Fruit fly (Drosophila melanogaster) whole organism, embryonic: ENCODE measurements around the gene MRG15.
A peak's percentile ranks its signal among the peaks of the same experiment; 100 is the strongest.

Source experiments
- Atf3 ChIP-seq: fragments of 200-800 bp; sonication (Bioruptor generic); optimal IDR thresholded peaks from 3 replicates; lab custom pipeline; 2016; ENCODE audit warnings: missing biosample characterization, missing genetic modification characterization
- Bdp1 ChIP-seq: fragments of 200-800 bp; sonication (Bioruptor generic); optimal IDR thresholded peaks from 3 replicates; lab custom pipeline; 2016; ENCODE audit warnings: missing biosample characterization, missing genetic modification characterization
- C15 ChIP-seq: fragments of 200-800 bp; sonication (Bioruptor generic); IDR thresholded peaks from 3 replicates; pipeline ENCODE4 v1.3.6; 2022; ENCODE audit warnings: missing biosample characterization, missing genetic modification characterization
- CG10274 ChIP-seq: fragments of 200-800 bp; sonication (Bioruptor generic); optimal IDR thresholded peaks from 3 replicates; lab custom pipeline; 2017; ENCODE audit warnings: missing biosample characterization, mild to moderate bottlenecking, missing genetic modification characterization
- CG10321 ChIP-seq: fragments of 200-800 bp; sonication (Bioruptor generic); IDR thresholded peaks from 2 replicates; pipeline ENCODE4 v1.3.6; 2022; ENCODE audit warnings: missing biosample characterization, missing genetic modification characterization
- CG11504 ChIP-seq: fragments of 200-800 bp; sonication (Bioruptor generic); optimal IDR thresholded peaks from 3 replicates; lab custom pipeline; 2019; ENCODE audit warnings: missing biosample characterization, mild to moderate bottlenecking, missing genetic modification characterization, moderate library complexity
- CG12299 ChIP-seq: fragments of 200-800 bp; sonication (Bioruptor generic); optimal IDR thresholded peaks from 2 replicates; lab custom pipeline; 2018; ENCODE audit warnings: missing biosample characterization, mild to moderate bottlenecking, missing genetic modification characterization
- CG13287 ChIP-seq: fragments of 200-800 bp; sonication (Bioruptor generic); IDR thresholded peaks from 2 replicates; pipeline ENCODE4 v1.3.6; 2022; ENCODE audit warnings: missing biosample characterization, missing genetic modification characterization; ENCODE audit not compliant: partially characterized antibody
- CG13424 ChIP-seq: fragments of 200-800 bp; sonication (Bioruptor generic); optimal IDR thresholded peaks from 2 replicates; lab custom pipeline; 2019; ENCODE audit warnings: missing biosample characterization, mild to moderate bottlenecking, missing genetic modification characterization, moderate library complexity
- CG1832 ChIP-seq: fragments of 200-800 bp; sonication (Bioruptor generic); optimal IDR thresholded peaks from 2 replicates; lab custom pipeline; 2017; ENCODE audit warnings: missing biosample characterization, mild to moderate bottlenecking, missing genetic modification characterization, inconsistent platforms
- CG2889 ChIP-seq: fragments of 200-800 bp; sonication (Bioruptor generic); IDR thresholded peaks from 3 replicates; pipeline ENCODE4 v1.3.6; 2022; ENCODE audit warnings: missing biosample characterization, missing genetic modification characterization
- CG31441 ChIP-seq: fragments of 200-800 bp; sonication (Bioruptor generic); IDR thresholded peaks from 2 replicates; pipeline ENCODE4 v1.3.6; 2022; ENCODE audit warnings: missing biosample characterization, missing genetic modification characterization
- CG5245 ChIP-seq: fragments of 200-800 bp; sonication (Bioruptor generic); optimal IDR thresholded peaks from 3 replicates; lab custom pipeline; 2016; ENCODE audit warnings: missing biosample characterization, missing genetic modification characterization
- CG6654 ChIP-seq: fragments of 200-800 bp; sonication (Bioruptor generic); optimal IDR thresholded peaks from 2 replicates; lab custom pipeline; 2017; ENCODE audit warnings: missing biosample characterization, mild to moderate bottlenecking, missing genetic modification characterization
- CG7556 ChIP-seq: fragments of 200-800 bp; sonication (Bioruptor generic); optimal IDR thresholded peaks from 2 replicates; lab custom pipeline; 2017; ENCODE audit warnings: missing biosample characterization, mild to moderate bottlenecking, missing genetic modification characterization
- CG7786 ChIP-seq: fragments of 200-800 bp; sonication (Bioruptor generic); optimal IDR thresholded peaks from 2 replicates; lab custom pipeline; 2016; ENCODE audit warnings: missing biosample characterization, missing genetic modification characterization
- CG9609 ChIP-seq: fragments of 200-800 bp; sonication (Bioruptor generic); optimal IDR thresholded peaks from 3 replicates; lab custom pipeline; 2016; ENCODE audit warnings: missing biosample characterization, missing genetic modification characterization
- CG9727 ChIP-seq: fragments of 200-800 bp; sonication (Bioruptor generic); optimal IDR thresholded peaks from 3 replicates; lab custom pipeline; 2017; ENCODE audit warnings: missing biosample characterization, mild to moderate bottlenecking, missing genetic modification characterization
- D ChIP-seq, 2 experiments: fragments of 200-800 bp in 1 of 2; fragments of >200 bp in 1 of 2; sonication (Bioruptor generic) in 1 of 2; optimal IDR thresholded peaks; 2 replicates in 1 of 2; 3 replicates in 1 of 2; lab custom pipeline; 2017; ENCODE audit warnings: mild to moderate bottlenecking in 1 of 2, missing biosample characterization in 1 of 2, missing genetic modification characterization in 1 of 2, missing genetic modification reagents in 1 of 2
- D19A ChIP-seq: fragments of 200-800 bp; optimal IDR thresholded peaks from 3 replicates; lab custom pipeline; 2019; ENCODE audit warnings: missing biosample characterization, mild to moderate bottlenecking, missing genetic modification characterization, moderate library complexity
- Dll ChIP-seq: fragments of 200-800 bp; sonication (Bioruptor generic); IDR thresholded peaks from 4 replicates; pipeline ENCODE4 v1.3.6; 2022; ENCODE audit warnings: missing biosample characterization, missing genetic modification characterization; ENCODE audit not compliant: partially characterized antibody
- Dp ChIP-seq: fragments of 200-800 bp; sonication (Bioruptor generic); optimal IDR thresholded peaks from 2 replicates; lab custom pipeline; 2018; ENCODE audit warnings: missing biosample characterization, mild to moderate bottlenecking, missing genetic modification characterization, moderate library complexity
- NfI ChIP-seq: fragments of 200-800 bp; sonication (Bioruptor generic); optimal IDR thresholded peaks from 3 replicates; lab custom pipeline; 2018; ENCODE audit warnings: missing biosample characterization, mild to moderate bottlenecking, missing genetic modification characterization, moderate library complexity
- Sry-δ ChIP-seq: fragments of 200-800 bp; sonication (Bioruptor generic); optimal IDR thresholded peaks from 2 replicates; lab custom pipeline; 2016; ENCODE audit warnings: missing biosample characterization, missing genetic modification characterization
- Trl ChIP-seq, 3 experiments: fragments of >200 bp in 2 of 3; fragments of 200-800 bp in 1 of 3; sonication (Bioruptor generic) in 1 of 3; optimal IDR thresholded peaks; 2 replicates in 1 of 3; 3 replicates in 2 of 3; lab custom pipeline; 2016 to 2017; ENCODE audit warnings: missing biosample characterization in 1 of 3, missing genetic modification characterization in 1 of 3
- al ChIP-seq: fragments of 200-800 bp; sonication (Bioruptor generic); IDR thresholded peaks from 2 replicates; pipeline ENCODE4 v1.3.6; 2022; ENCODE audit warnings: missing biosample characterization, missing genetic modification characterization
- bcd ChIP-seq: fragments of 200-800 bp; sonication (Bioruptor generic); optimal IDR thresholded peaks from 2 replicates; lab custom pipeline; 2017; ENCODE audit warnings: missing biosample characterization, mild to moderate bottlenecking, missing genetic modification characterization
- caup ChIP-seq: fragments of 200-800 bp; sonication (Bioruptor generic); optimal IDR thresholded peaks from 3 replicates; lab custom pipeline; 2017; ENCODE audit warnings: missing biosample characterization, mild to moderate bottlenecking, missing genetic modification characterization, moderate library complexity; ENCODE audit not compliant: severe bottlenecking
- chm ChIP-seq: fragments of 200-800 bp; sonication (Bioruptor generic); IDR thresholded peaks from 2 replicates; pipeline ENCODE4 v1.3.6; 2022; ENCODE audit warnings: missing biosample characterization, missing genetic modification characterization
- ci ChIP-seq: fragments of 200-800 bp; sonication (Bioruptor generic); IDR thresholded peaks from 3 replicates; pipeline ENCODE4 v1.3.6; 2022; ENCODE audit warnings: missing biosample characterization, missing genetic modification characterization
- dati ChIP-seq: fragments of 200-800 bp; sonication (Bioruptor generic); IDR thresholded peaks from 2 replicates; pipeline ENCODE4 v1.3.6; 2022; ENCODE audit warnings: missing biosample characterization, missing genetic modification characterization
- disco-r ChIP-seq: fragments of 200-800 bp; sonication (Bioruptor generic); optimal IDR thresholded peaks from 2 replicates; lab custom pipeline; 2016; ENCODE audit warnings: missing biosample characterization, missing genetic modification characterization
- dpn ChIP-seq, 2 experiments: fragments of 200-800 bp; sonication (Bioruptor generic); optimal IDR thresholded peaks; 3 replicates each; lab custom pipeline; 2016; ENCODE audit warnings: missing biosample characterization in 2 of 2, missing genetic modification characterization in 2 of 2
- fd102C ChIP-seq: fragments of 200-800 bp; sonication (Bioruptor generic); optimal IDR thresholded peaks from 2 replicates; lab custom pipeline; 2018; ENCODE audit warnings: missing biosample characterization, mild to moderate bottlenecking, missing genetic modification characterization, moderate library complexity
- fd3F ChIP-seq: fragments of 200-800 bp; sonication (Bioruptor generic); optimal IDR thresholded peaks from 2 replicates; lab custom pipeline; 2018; ENCODE audit warnings: missing biosample characterization, mild to moderate bottlenecking, missing genetic modification characterization, moderate library complexity
- grn ChIP-seq: fragments of 200-800 bp; sonication (Bioruptor generic); optimal IDR thresholded peaks from 3 replicates; lab custom pipeline; 2017; ENCODE audit warnings: missing biosample characterization, missing genetic modification characterization
- h ChIP-seq: fragments of >200 bp; optimal IDR thresholded peaks from 2 replicates; lab custom pipeline; 2017
- inv ChIP-seq: fragments of 200-800 bp; sonication (Bioruptor generic); IDR thresholded peaks from 2 replicates; pipeline ENCODE4 v1.3.6; 2022; ENCODE audit warnings: missing biosample characterization, missing genetic modification characterization; ENCODE audit not compliant: partially characterized antibody
- lilli ChIP-seq: fragments of 200-800 bp; sonication (Bioruptor generic); optimal IDR thresholded peaks from 3 replicates; lab custom pipeline; 2016; ENCODE audit warnings: missing biosample characterization, missing genetic modification characterization
- odd ChIP-seq: fragments of 200-800 bp; sonication (Bioruptor generic); optimal IDR thresholded peaks from 2 replicates; lab custom pipeline; 2017; ENCODE audit warnings: missing biosample characterization, mild to moderate bottlenecking, missing genetic modification characterization
- onecut ChIP-seq: fragments of 200-800 bp; sonication (Bioruptor generic); IDR thresholded peaks from 2 replicates; pipeline ENCODE4 v1.3.6; 2022; ENCODE audit warnings: missing biosample characterization, missing genetic modification characterization
- pan ChIP-seq, 4 experiments: fragments of >200 bp in 3 of 4; fragments of 200-800 bp in 1 of 4; sonication (Bioruptor generic) in 1 of 4; optimal IDR thresholded peaks in 3 of 4; IDR thresholded peaks in 1 of 4; 2 replicates each; pipeline versions ENCODE4 v1.3.6 to Lab custom; 2017 to 2022; ENCODE audit warnings: missing biosample characterization in 2 of 4, missing genetic modification characterization in 2 of 4, mixed read lengths in 1 of 4
- pb ChIP-seq: fragments of 200-800 bp; sonication (Bioruptor generic); optimal IDR thresholded peaks from 3 replicates; lab custom pipeline; 2016; ENCODE audit warnings: missing biosample characterization, missing genetic modification characterization
- salm ChIP-seq: fragments of 200-800 bp; sonication (Bioruptor generic); optimal IDR thresholded peaks from 2 replicates; lab custom pipeline; 2018; ENCODE audit warnings: missing biosample characterization, mild to moderate bottlenecking, missing genetic modification characterization
- sens ChIP-seq: fragments of 200-800 bp; sonication (Bioruptor generic); peaks from one replicate; lab custom pipeline; 2016; ENCODE audit warnings: missing biosample characterization, missing genetic modification characterization
- sob ChIP-seq: fragments of 200-800 bp; sonication (Bioruptor generic); IDR thresholded peaks from 2 replicates; pipeline ENCODE4 v1.3.6; 2022; ENCODE audit warnings: missing biosample characterization, missing genetic modification characterization
- zf30C ChIP-seq: fragments of 200-800 bp; sonication (Bioruptor generic); optimal IDR thresholded peaks from 3 replicates; lab custom pipeline; 2018; ENCODE audit warnings: missing biosample characterization, mild to moderate bottlenecking, missing genetic modification characterization

The MRG15 gene

DNA sequence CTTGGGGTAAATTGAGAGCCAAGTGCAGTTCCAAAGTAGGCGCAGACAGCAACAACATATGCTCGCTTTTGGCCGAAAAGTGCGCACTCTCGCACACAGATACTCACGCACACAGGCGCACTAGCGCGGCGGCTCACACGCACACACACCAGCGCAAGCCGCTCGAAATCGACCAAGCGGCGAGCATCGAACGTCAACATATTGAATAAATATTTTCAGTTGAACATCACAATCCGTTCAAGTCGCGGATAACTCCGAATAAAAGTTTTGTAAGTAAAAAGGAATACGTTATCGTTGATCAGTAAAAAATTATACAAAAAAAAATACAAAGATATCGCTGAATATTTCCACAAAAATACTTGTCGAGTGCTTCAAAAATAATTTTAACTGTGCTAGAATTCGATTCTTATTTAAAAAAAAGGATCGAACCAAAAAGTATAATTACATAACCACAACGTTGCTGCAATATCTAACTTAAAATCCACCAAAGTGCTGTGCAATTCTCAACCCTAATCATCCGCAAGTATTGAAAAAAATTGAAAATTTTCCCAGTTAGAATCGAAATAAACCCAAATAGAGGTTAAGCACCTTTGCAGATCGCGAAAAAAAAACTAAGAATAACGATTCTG, 3.5 kb upstream of the MRG15 start (continued):
- TF ChIP-seq CG2889 = no peak
- TF ChIP-seq disco-r (GFP tag; lab: Kevin White, UChicago) = no peak
- TF ChIP-seq grn (GFP tag; lab: Kevin White, UChicago) = no peak
- no peak for TF ChIP-seq CG10274 (GFP tag; lab: Kevin White, UChicago)
- TF ChIP-seq CG31441 (GFP tag; lab: Robert Waterston, UW) = no peak
- no peak for TF ChIP-seq Dp (GFP tag; lab: Kevin White, UChicago)
- TF ChIP-seq dpn (GFP tag; optimal IDR thresholded peaks at IDR 0.05; lab: Kevin White, UChicago) = no peak
- TF ChIP-seq bcd (GFP tag; lab: Kevin White, UChicago) = no peak
- peak; percentile 46 for TF ChIP-seq CG9727 (GFP tag; lab: Kevin White, UChicago)
- no peak for TF ChIP-seq Bdp1 (GFP tag; lab: Kevin White, UChicago)
- no peak for TF ChIP-seq onecut (GFP tag; lab: Robert Waterston, UW)
- no peak for TF ChIP-seq inv
- TF ChIP-seq dati = no peak
- no peak for TF ChIP-seq CG12299 (tag; lab: Kevin White, UChicago)
- TF ChIP-seq chm (GFP tag; lab: Robert Waterston, UW) = peak; percentile 54; the same call in 1 of the 2 replicates
- TF ChIP-seq lilli (GFP tag; lab: Kevin White, UChicago) = no peak
- peak; percentile 11 for TF ChIP-seq CG11504 (tag; lab: Kevin White, UChicago)
- TF ChIP-seq fd3F (GFP tag; lab: Kevin White, UChicago) = no peak
- peak; percentile 32; the same call in 1 of the 3 replicates for TF ChIP-seq ci (GFP tag; lab: Robert Waterston, UW)
- peak; percentile 16 for TF ChIP-seq sens (GFP tag; lab: Kevin White, UChicago)
- TF ChIP-seq salm (tag; lab: Kevin White, UChicago) = no peak
- TF ChIP-seq CG7786 (GFP tag; lab: Kevin White, UChicago) = no peak
- no peak for TF ChIP-seq pb (GFP tag; lab: Kevin White, UChicago)

dm6 chr3R:15280619-15281334, 2.9 kb upstream of the MRG15 start:
- TF ChIP-seq NfI = peak; percentile 65
- no peak for TF ChIP-seq CG1832 (GFP tag; lab: Kevin White, UChicago)
- TF ChIP-seq caup (GFP tag; lab: Kevin White, UChicago) = peak; percentile 44
- peak; percentile 54 for TF ChIP-seq CG6654 (GFP tag; lab: Kevin White, UChicago)
- TF ChIP-seq al (GFP tag; lab: Robert Waterston, UW) = 0 out of 2 replicates have a peak, but pooled peaks have one; percentile 9
- 0 out of 2 replicates have a peak, but pooled peaks have one; percentile 6 for TF ChIP-seq CG10321 (GFP tag; lab: Robert Waterston, UW)
- TF ChIP-seq zf30C (GFP tag; lab: Kevin White, UChicago) = peak; percentile 61
- no peak for TF ChIP-seq fd102C (GFP tag; lab: Kevin White, UChicago)
- TF ChIP-seq D (optimal IDR thresholded peaks at IDR 0.05; lab: Kevin White, UChicago) = no peak
- peak; percentile 82 for TF ChIP-seq D (GFP tag; optimal IDR thresholded peaks at IDR 0.05; lab: Kevin White, UChicago)
- TF ChIP-seq CG9609 (GFP tag; lab: Kevin White, UChicago) = no peak
- TF ChIP-seq CG5245 = peak; percentile 24
- no peak for TF ChIP-seq C15 (GFP tag; lab: Robert Waterston, UW)
- TF ChIP-seq CG13287 = no peak
- TF ChIP-seq h (lab: Kevin White, UChicago) = no peak
- TF ChIP-seq Atf3 = no peak
- no peak for TF ChIP-seq Sry-δ (GFP tag; lab: Kevin White, UChicago)
- TF ChIP-seq Dll (GFP tag; lab: Robert Waterston, UW) = no peak
- TF ChIP-seq CG13424 = peak; percentile 84
- peak; percentile 46 for TF ChIP-seq odd (GFP tag; lab: Kevin White, UChicago)
- peak; percentile 73 for TF ChIP-seq D19A (tag; lab: Kevin White, UChicago)
- TF ChIP-seq sob = 0 out of 2 replicates have a peak, but pooled peaks have one; percentile 34
- TF ChIP-seq CG7556 = peak; percentile 85
- TF ChIP-seq Trl (optimal IDR thresholded peaks at IDR 0.05; lab: Kevin White, UChicago) = peak; percentile 34 to 68
- no peak for TF ChIP-seq Trl (GFP tag; optimal IDR thresholded peaks at IDR 0.05; lab: Kevin White, UChicago)
- TF ChIP-seq pan (optimal IDR thresholded peaks at IDR 0.05; lab: Kevin White, UChicago) = no peak
- peak in 1 of 2 experiments; percentile 12 for TF ChIP-seq pan (GFP tag; optimal IDR thresholded peaks at IDR 0.05 in 1 of 2, IDR thresholded peaks at IDR 0.05 in 1 of 2)
- peak; percentile 31 for TF ChIP-seq salm (tag; lab: Kevin White, UChicago)
